Fruit fly (Drosophila melanogaster): ENCODE measurements around the gene Argl.

dm6 chr2L:8975328-8975727 is 33.4 kb upstream of the Argl start, which contains the start of gene CG9541:
- TF ChIP-seq Mnt (GFP tag; optimal IDR thresholded peaks at IDR 0.05) (no peak), toe (GFP tag; optimal IDR thresholded peaks at IDR 0.05) (no peak), cnc (optimal IDR thresholded peaks at IDR 0.05) (no peak), Crg-1 (GFP tag; optimal IDR thresholded peaks at IDR 0.05) (no peak), CG14711 (tag; optimal IDR thresholded peaks at IDR 0.05) (no peak), tj (GFP tag; optimal IDR thresholded peaks at IDR 0.05) (no peak), CG11617 (GFP tag; optimal IDR thresholded peaks at IDR 0.05) (no peak), CG12768 (GFP tag; optimal IDR thresholded peaks at IDR 0.05) (no peak), ovo (GFP tag; optimal IDR thresholded peaks at IDR 0.05) (no peak), CG5204 (GFP tag; optimal IDR thresholded peaks at IDR 0.05) (no peak), CG7045 (GFP tag; optimal IDR thresholded peaks at IDR 0.05) (no peak), kay (GFP tag; ENCODE audit: borderline replicate concordance) (no peak), CG33017 (tag; optimal IDR thresholded peaks at IDR 0.05) (no peak), Clk (GFP tag; optimal IDR thresholded peaks at IDR 0.05) (no peak)
